Worm (Caenorhabditis elegans): ENCODE measurements around the gene C53D6.11.

ce11 chrIV:9053403-9053802 is 43.0 kb downstream of the C53D6.11 start:
- TF ChIP-seq him-1 (tag; optimal IDR thresholded peaks at IDR 0.05) (no peak), W03F9.2 (tag; optimal IDR thresholded peaks at IDR 0.05) (no peak)

Measured in whole organism, L4/young adult.